Fruit fly (Drosophila melanogaster) whole organism, prepupa: ENCODE results near the gene Lam.
A peak's percentile ranks its signal among the peaks of the same experiment; 100 is the strongest.

ENCODE experiments used
- CG11762 ChIP-seq: fragments of 200-800 bp; sonication (Bioruptor generic); optimal IDR thresholded peaks from 3 replicates; lab custom pipeline; 2016; ENCODE audit warnings: missing biosample characterization, missing genetic modification characterization; ENCODE audit not compliant: insufficient read depth
- CG15336 ChIP-seq: fragments of 200-800 bp; sonication (Bioruptor generic); IDR thresholded peaks from 2 replicates; pipeline ENCODE4 v1.3.6; 2022; ENCODE audit warnings: missing biosample characterization, missing genetic modification characterization
- CG31627 ChIP-seq: fragments of 200-800 bp; sonication (Bioruptor generic); optimal IDR thresholded peaks from 3 replicates; lab custom pipeline; 2016; ENCODE audit warnings: missing biosample characterization, missing genetic modification characterization
- CG6854 ChIP-seq: fragments of 200-800 bp; sonication (Bioruptor generic); optimal IDR thresholded peaks from 2 replicates; lab custom pipeline; 2017; ENCODE audit warnings: missing biosample characterization, mild to moderate bottlenecking, missing genetic modification characterization
- CG8632 ChIP-seq: fragments of 200-800 bp; sonication (Bioruptor generic); optimal IDR thresholded peaks from 3 replicates; lab custom pipeline; 2016; ENCODE audit warnings: missing biosample characterization, missing genetic modification characterization
- Eip75B ChIP-seq: fragments of 200-800 bp; sonication (Bioruptor generic); optimal IDR thresholded peaks from 3 replicates; lab custom pipeline; 2016; ENCODE audit warnings: missing biosample characterization, missing genetic modification characterization
- Ets96B ChIP-seq: fragments of 200-800 bp; optimal IDR thresholded peaks from 2 replicates; lab custom pipeline; 2019; ENCODE audit warnings: missing biosample characterization, mild to moderate bottlenecking, missing genetic modification characterization, moderate library complexity
- Gug ChIP-seq: fragments of 200-800 bp; sonication (Bioruptor generic); IDR thresholded peaks from 2 replicates; pipeline ENCODE4 v1.3.6; 2022; ENCODE audit warnings: missing biosample characterization, missing genetic modification characterization
- Sox102F ChIP-seq: fragments of 200-800 bp; sonication (Bioruptor generic); optimal IDR thresholded peaks from 2 replicates; lab custom pipeline; 2016; ENCODE audit warnings: missing biosample characterization, mild to moderate bottlenecking, missing genetic modification characterization
- cyc ChIP-seq: fragments of 200-800 bp; sonication (Bioruptor generic); optimal IDR thresholded peaks from 3 replicates; lab custom pipeline; 2016; ENCODE audit warnings: missing biosample characterization, missing genetic modification characterization
- dac ChIP-seq: fragments of 200-800 bp; sonication (Bioruptor generic); optimal IDR thresholded peaks from 2 replicates; lab custom pipeline; 2017; ENCODE audit warnings: missing biosample characterization, mild to moderate bottlenecking, missing genetic modification characterization
- ss ChIP-seq, 2 experiments: fragments of 200-800 bp; sonication (Bioruptor generic); optimal IDR thresholded peaks; 2 replicates in 1 of 2; 3 replicates in 1 of 2; lab custom pipeline; 2017 to 2018; ENCODE audit warnings: mild to moderate bottlenecking in 2 of 2, missing biosample characterization in 2 of 2, missing genetic modification characterization in 2 of 2, moderate library complexity in 1 of 2

dm6 chr2L:5520757-5521156 lies 21.5 kb upstream of the Lam start:
- TF ChIP-seq CG6854 (GFP tag; lab: Kevin White, UChicago) = no peak
- no peak for TF ChIP-seq CG8632 (GFP tag; lab: Kevin White, UChicago)
- no peak for TF ChIP-seq CG15336 (GFP tag; lab: Robert Waterston, UW)
- TF ChIP-seq dac (GFP tag; lab: Kevin White, UChicago) = no peak
- TF ChIP-seq CG31627 = peak; percentile 5
- no peak for TF ChIP-seq Gug
- no peak for TF ChIP-seq Eip75B (GFP tag; lab: Kevin White, UChicago)
- no peak for TF ChIP-seq CG11762 (GFP tag; lab: Kevin White, UChicago)
- TF ChIP-seq Ets96B (tag; lab: Kevin White, UChicago) = no peak
- TF ChIP-seq ss (GFP tag; optimal IDR thresholded peaks at IDR 0.05; lab: Kevin White, UChicago) = no peak
- TF ChIP-seq Sox102F (GFP tag; lab: Kevin White, UChicago) = no peak
- no peak for TF ChIP-seq cyc (GFP tag; lab: Kevin White, UChicago)
